Fruit fly (Drosophila melanogaster) whole organism, embryonic: ENCODE data around the gene UGP.

Experiments
- C15 ChIP-seq: fragments of 200-800 bp; sonication (Bioruptor generic); IDR thresholded peaks from 3 replicates; pipeline ENCODE4 v1.3.6; 2022; ENCODE audit warnings: missing biosample characterization, missing genetic modification characterization
- CG10321 ChIP-seq: fragments of 200-800 bp; sonication (Bioruptor generic); IDR thresholded peaks from 2 replicates; pipeline ENCODE4 v1.3.6; 2022; ENCODE audit warnings: missing biosample characterization, missing genetic modification characterization
- CG10543 ChIP-seq: fragments of 200-800 bp; sonication (Bioruptor generic); optimal IDR thresholded peaks from 3 replicates; lab custom pipeline; 2017; ENCODE audit warnings: missing biosample characterization, mild to moderate bottlenecking, missing genetic modification characterization, moderate library complexity
- CG10565 ChIP-seq: fragments of 200-800 bp; sonication (Bioruptor generic); optimal IDR thresholded peaks from 3 replicates; lab custom pipeline; 2016; ENCODE audit warnings: missing biosample characterization, mild to moderate bottlenecking, missing genetic modification characterization
- CG10959 ChIP-seq: fragments of 200-800 bp; sonication (Bioruptor generic); IDR thresholded peaks from 2 replicates; pipeline ENCODE4 v1.3.6; 2022; ENCODE audit warnings: missing biosample characterization, missing genetic modification characterization
- CG10979 ChIP-seq: fragments of 200-800 bp; sonication (Bioruptor generic); optimal IDR thresholded peaks from 2 replicates; lab custom pipeline; 2018; ENCODE audit warnings: missing biosample characterization, mild to moderate bottlenecking, missing genetic modification characterization, moderate library complexity
- CG14710 ChIP-seq: fragments of 200-800 bp; sonication (Bioruptor generic); optimal IDR thresholded peaks from 3 replicates; lab custom pipeline; 2019; ENCODE audit warnings: missing biosample characterization, mild to moderate bottlenecking, missing genetic modification characterization, moderate library complexity
- CG18599 ChIP-seq: fragments of 200-800 bp; sonication (Bioruptor generic); optimal IDR thresholded peaks from 3 replicates; lab custom pipeline; 2017; ENCODE audit warnings: missing biosample characterization, missing genetic modification characterization, mild to moderate bottlenecking, moderate library complexity, missing genetic modification reagents
- CG2678 ChIP-seq: fragments of 200-800 bp; sonication (Bioruptor generic); optimal IDR thresholded peaks from 3 replicates; lab custom pipeline; 2019; ENCODE audit warnings: missing biosample characterization, mild to moderate bottlenecking, missing genetic modification characterization, moderate library complexity
- CG2875 ChIP-seq: fragments of 200-800 bp; sonication (Bioruptor generic); optimal IDR thresholded peaks from 2 replicates; lab custom pipeline; 2017; ENCODE audit warnings: missing biosample characterization, mild to moderate bottlenecking, missing genetic modification characterization, missing genetic modification reagents
- CG31224 ChIP-seq: fragments of 200-800 bp; sonication (Bioruptor generic); IDR thresholded peaks from 2 replicates; pipeline ENCODE4 v1.3.6; 2022; ENCODE audit warnings: missing biosample characterization, missing genetic modification characterization
- CG31365 ChIP-seq: fragments of 200-800 bp; sonication (Bioruptor generic); optimal IDR thresholded peaks from 2 replicates; lab custom pipeline; 2018; ENCODE audit warnings: missing biosample characterization, mild to moderate bottlenecking, missing genetic modification characterization
- CG3163 ChIP-seq: fragments of 200-800 bp; sonication (Bioruptor generic); optimal IDR thresholded peaks from 3 replicates; lab custom pipeline; 2016; ENCODE audit warnings: missing biosample characterization, missing genetic modification characterization
- CG34422 ChIP-seq: fragments of 200-800 bp; sonication (Bioruptor generic); IDR thresholded peaks from 3 replicates; pipeline ENCODE4 v1.3.6; 2022; ENCODE audit warnings: missing biosample characterization, missing genetic modification characterization
- CG4617 ChIP-seq: fragments of 200-800 bp; sonication (Bioruptor generic); optimal IDR thresholded peaks from 3 replicates; lab custom pipeline; 2016; ENCODE audit warnings: missing biosample characterization, missing genetic modification characterization, borderline replicate concordance
- CG6765 ChIP-seq: fragments of 200-800 bp; sonication (Bioruptor generic); optimal IDR thresholded peaks from 3 replicates; lab custom pipeline; 2017; ENCODE audit warnings: missing biosample characterization, mild to moderate bottlenecking, missing genetic modification characterization
- CG7271 ChIP-seq: fragments of 200-800 bp; sonication (Bioruptor generic); optimal IDR thresholded peaks from 2 replicates; lab custom pipeline; 2018; ENCODE audit warnings: missing biosample characterization, mild to moderate bottlenecking, missing genetic modification characterization, moderate library complexity
- D19A ChIP-seq: fragments of 200-800 bp; optimal IDR thresholded peaks from 3 replicates; lab custom pipeline; 2019; ENCODE audit warnings: missing biosample characterization, mild to moderate bottlenecking, missing genetic modification characterization, moderate library complexity
- D19B ChIP-seq: fragments of 200-800 bp; sonication (Bioruptor generic); optimal IDR thresholded peaks from 2 replicates; lab custom pipeline; 2017; ENCODE audit warnings: missing biosample characterization, mild to moderate bottlenecking, missing genetic modification characterization
- Dek ChIP-seq: fragments of 200-800 bp; sonication (Bioruptor generic); optimal IDR thresholded peaks from 3 replicates; lab custom pipeline; 2019; ENCODE audit warnings: missing biosample characterization, mild to moderate bottlenecking, missing genetic modification characterization, moderate library complexity
- Doc3 ChIP-seq: fragments of 200-800 bp; sonication (Bioruptor generic); IDR thresholded peaks from 3 replicates; pipeline ENCODE4 v1.3.6; 2022; ENCODE audit warnings: missing biosample characterization, missing genetic modification characterization; ENCODE audit not compliant: partially characterized antibody
- HLH3B ChIP-seq: fragments of 200-800 bp; sonication (Bioruptor generic); IDR thresholded peaks from 2 replicates; pipeline ENCODE4 v1.3.6; 2022; ENCODE audit warnings: missing biosample characterization, missing genetic modification characterization
- Hey ChIP-seq: fragments of 200-800 bp; sonication (Bioruptor generic); optimal IDR thresholded peaks from 3 replicates; lab custom pipeline; 2018; ENCODE audit warnings: missing biosample characterization, mild to moderate bottlenecking, missing genetic modification characterization
- Hr51 ChIP-seq, 2 experiments: fragments of 200-800 bp; sonication (Bioruptor generic); optimal IDR thresholded peaks; 2 replicates in 1 of 2; 3 replicates in 1 of 2; lab custom pipeline; 2016 to 2018; ENCODE audit warnings: missing biosample characterization in 2 of 2, missing genetic modification characterization in 2 of 2, mild to moderate bottlenecking in 1 of 2, moderate library complexity in 1 of 2
- Hsf ChIP-seq: fragments of 200-800 bp; sonication (Bioruptor generic); optimal IDR thresholded peaks from 3 replicates; lab custom pipeline; 2016; ENCODE audit warnings: missing biosample characterization, missing genetic modification characterization
- Lim3 ChIP-seq: fragments of 200-800 bp; sonication (Bioruptor generic); IDR thresholded peaks from 2 replicates; pipeline ENCODE4 v1.3.6; 2022; ENCODE audit warnings: missing biosample characterization, missing genetic modification characterization
- Stat92E ChIP-seq, 3 experiments: fragments of >200 bp in 2 of 3; fragments of 200-800 bp in 1 of 3; sonication (Bioruptor generic) in 1 of 3; optimal IDR thresholded peaks; 2 replicates each; lab custom pipeline; 2017 to 2019; ENCODE audit warnings: missing biosample characterization in 3 of 3, missing genetic modification characterization in 3 of 3, mild to moderate bottlenecking in 1 of 3, moderate library complexity in 1 of 3
- ato ChIP-seq: fragments of 200-800 bp; sonication (Bioruptor generic); IDR thresholded peaks from 2 replicates; pipeline ENCODE4 v1.3.6; 2022; ENCODE audit warnings: missing biosample characterization, missing genetic modification characterization; ENCODE audit not compliant: partially characterized antibody
- bab2 ChIP-seq: fragments of 200-800 bp; sonication (Bioruptor generic); optimal IDR thresholded peaks from 2 replicates; lab custom pipeline; 2016; ENCODE audit warnings: missing biosample characterization, missing genetic modification characterization
- bbx ChIP-seq: fragments of 200-800 bp; sonication (Bioruptor generic); IDR thresholded peaks from 2 replicates; pipeline ENCODE4 v1.3.6; 2022; ENCODE audit warnings: missing biosample characterization, missing genetic modification characterization; ENCODE audit not compliant: partially characterized antibody
- bowl ChIP-seq: fragments of 200-800 bp; sonication (Bioruptor generic); IDR thresholded peaks from 2 replicates; pipeline ENCODE4 v1.3.6; 2022; ENCODE audit warnings: missing biosample characterization, missing genetic modification characterization
- da ChIP-seq: fragments of 200-800 bp; sonication (Bioruptor generic); optimal IDR thresholded peaks from 2 replicates; lab custom pipeline; 2016; ENCODE audit warnings: missing biosample characterization, missing genetic modification characterization
- en ChIP-seq: fragments of 200-800 bp; sonication (Bioruptor generic); optimal IDR thresholded peaks from 2 replicates; lab custom pipeline; 2016; ENCODE audit warnings: missing biosample characterization, missing genetic modification characterization
- gsb ChIP-seq: fragments of 200-800 bp; sonication (Bioruptor generic); IDR thresholded peaks from 2 replicates; pipeline ENCODE4 v1.3.6; 2022; ENCODE audit warnings: missing biosample characterization, missing genetic modification characterization
- inv ChIP-seq: fragments of 200-800 bp; sonication (Bioruptor generic); IDR thresholded peaks from 2 replicates; pipeline ENCODE4 v1.3.6; 2022; ENCODE audit warnings: missing biosample characterization, missing genetic modification characterization; ENCODE audit not compliant: partially characterized antibody
- klu ChIP-seq: fragments of 200-800 bp; sonication (Bioruptor generic); IDR thresholded peaks from 2 replicates; pipeline ENCODE4 v1.3.6; 2022; ENCODE audit warnings: missing biosample characterization, missing genetic modification characterization
- knrl ChIP-seq: fragments of 200-800 bp; sonication (Bioruptor generic); IDR thresholded peaks from 3 replicates; pipeline ENCODE4 v1.3.6; 2022; ENCODE audit warnings: missing biosample characterization, missing genetic modification characterization; ENCODE audit not compliant: partially characterized antibody
- mirr ChIP-seq: fragments of 200-800 bp; sonication (Bioruptor generic); optimal IDR thresholded peaks from 3 replicates; lab custom pipeline; 2018; ENCODE audit warnings: missing biosample characterization, mild to moderate bottlenecking, missing genetic modification characterization
- nerfin-2 ChIP-seq: fragments of 200-800 bp; sonication (Bioruptor generic); IDR thresholded peaks from 2 replicates; pipeline ENCODE4 v1.3.6; 2022; ENCODE audit warnings: missing biosample characterization, missing genetic modification characterization; ENCODE audit not compliant: partially characterized antibody
- otp ChIP-seq: fragments of 200-800 bp; sonication (Bioruptor generic); IDR thresholded peaks from 3 replicates; pipeline ENCODE4, ENCODE4 v1.3.6; 2022; ENCODE audit warnings: missing biosample characterization, missing genetic modification characterization
- peb ChIP-seq: fragments of 200-800 bp; sonication (Bioruptor generic); IDR thresholded peaks from 2 replicates; pipeline ENCODE4 v1.3.6; 2022; ENCODE audit warnings: missing biosample characterization, missing genetic modification characterization
- pita ChIP-seq: fragments of 200-800 bp; sonication (Bioruptor generic); optimal IDR thresholded peaks from 2 replicates; lab custom pipeline; 2017; ENCODE audit warnings: missing biosample characterization, mild to moderate bottlenecking, missing genetic modification characterization
- psq ChIP-seq: fragments of 200-800 bp; sonication (Bioruptor generic); optimal IDR thresholded peaks from 2 replicates; lab custom pipeline; 2017; ENCODE audit warnings: missing biosample characterization, missing genetic modification characterization
- sens-2 ChIP-seq: fragments of 200-800 bp; sonication (Bioruptor generic); IDR thresholded peaks from 2 replicates; pipeline ENCODE4 v1.3.6; 2022; ENCODE audit warnings: missing biosample characterization, missing genetic modification characterization
- ssp ChIP-seq: fragments of 200-800 bp; sonication (Bioruptor generic); IDR thresholded peaks from 2 replicates; pipeline ENCODE4 v1.3.6; 2022; ENCODE audit warnings: missing biosample characterization, missing genetic modification characterization
- tgo ChIP-seq: fragments of 200-800 bp; sonication (Bioruptor generic); IDR thresholded peaks from 3 replicates; pipeline ENCODE4 v1.3.6; 2022; ENCODE audit warnings: missing biosample characterization, missing genetic modification characterization
- zf30C ChIP-seq: fragments of 200-800 bp; sonication (Bioruptor generic); optimal IDR thresholded peaks from 3 replicates; lab custom pipeline; 2018; ENCODE audit warnings: missing biosample characterization, mild to moderate bottlenecking, missing genetic modification characterization

Gene UGP

dm6 chr3L:9377198-9378035 lies 18.7 kb upstream of the UGP start, which contains the start of gene Hsp26 (continued):
- TF ChIP-seq D19A (peak; percentile 77), da (GFP tag; lab: Kevin White, UChicago) (no peak), bowl (peak; percentile 71; the same call in 1 of the 2 replicates), CG2678 (tag; lab: Kevin White, UChicago) (peak; percentile 86), ato (GFP tag; lab: Robert Waterston, UW) (no peak), CG18599 (GFP tag; lab: Kevin White, UChicago) (peak; percentile 84), gsb (peak; percentile 65), CG31365 (peak; percentile 26), CG7271 (no peak), zf30C (GFP tag; lab: Kevin White, UChicago) (peak; percentile 90), sens-2 (GFP tag; lab: Robert Waterston, UW) (peak; percentile 73), CG10979 (tag; lab: Kevin White, UChicago) (peak; percentile 82), peb (GFP tag; lab: Robert Waterston, UW) (peak; percentile 72), Lim3 (GFP tag; lab: Robert Waterston, UW) (no peak), knrl (GFP tag; lab: Robert Waterston, UW) (no peak), bbx (GFP tag; lab: Robert Waterston, UW) (no peak; the same call in 1 of the 2 replicates), CG10543 (GFP tag; lab: Kevin White, UChicago) (peak; percentile 9), pita (GFP tag; lab: Kevin White, UChicago) (no peak), Hey (tag; lab: Kevin White, UChicago) (no peak), CG10565 (no peak), CG31224 (peak; percentile 68), CG34422 (peak; percentile 86; the same call in 2 of the 3 replicates), nerfin-2 (GFP tag; lab: Robert Waterston, UW) (no peak), CG6765 (peak; percentile 74), bab2 (peak; percentile 83), psq (GFP tag; lab: Kevin White, UChicago) (peak; percentile 64), en (peak; percentile 88), otp (GFP tag; lab: Robert Waterston, UW) (peak; percentile 75; the same call in 2 of the 3 replicates), D19B (peak; percentile 54), CG3163 (peak; percentile 96), HLH3B (GFP tag; lab: Robert Waterston, UW) (peak; percentile 89), Dek (peak; percentile 70), Doc3 (no peak), CG10321 (GFP tag; lab: Robert Waterston, UW) (peak; percentile 24; the same call in 1 of the 2 replicates), C15 (GFP tag; lab: Robert Waterston, UW) (peak; percentile 54; the same call in 1 of the 3 replicates), Stat92E (GFP tag; optimal IDR thresholded peaks at IDR 0.05; lab: Kevin White, UChicago) (peak in 1 of 3 experiments; percentile 59), Hsf (GFP tag; lab: Kevin White, UChicago) (peak; percentile 87), Hr51 (GFP tag; optimal IDR thresholded peaks at IDR 0.05; lab: Kevin White, UChicago) (peak; percentile 48 to 89), CG4617 (peak; percentile 44), ssp (peak; percentile 66), klu (GFP tag; lab: Robert Waterston, UW) (no peak; the same call in 1 of the 2 replicates), CG14710 (peak; percentile 69), CG10959 (GFP tag; lab: Robert Waterston, UW) (no peak; the same call in 1 of the 2 replicates), tgo (GFP tag; lab: Robert Waterston, UW) (peak; percentile 82), CG2875 (GFP tag; lab: Kevin White, UChicago) (peak; percentile 73), inv (GFP tag; lab: Robert Waterston, UW) (no peak), mirr (GFP tag; lab: Kevin White, UChicago) (no peak)
